Worm (Caenorhabditis elegans): Measurements from ENCODE around the gene his-41.

- TF ChIP-seq snpc-4 (tag; optimal IDR thresholded peaks at IDR 0.05) (no peak), unc-62 (GFP tag; optimal IDR thresholded peaks at IDR 0.05) (no peak), elt-3 (tag; optimal IDR thresholded peaks at IDR 0.05) (no peak), lin-15B (tag; optimal IDR thresholded peaks at IDR 0.05) (no peak), fkh-2 (tag; optimal IDR thresholded peaks at IDR 0.05) (no peak), egl-27 (tag; optimal IDR thresholded peaks at IDR 0.05) (no peak), ZK546.5 (tag; optimal IDR thresholded peaks at IDR 0.05) (no peak)
Measured at ce11 chrV:9496742-9497141, 48.6 kb upstream of the his-41 start, which contains the start of gene gsnl-1.

All from whole organism, L3 larva.